Fruit fly (Drosophila melanogaster): ENCODE measurements around the gene CG4789.
A peak's percentile ranks its signal among the peaks of the same experiment; 100 is the strongest.

CG4789 gene

dm6 chrX:16791920-16792829 is 8.6 kb upstream of the CG4789 start, which contains the start of gene CG4768 (continued):
- no peak for TF ChIP-seq CG7357 (GFP tag; IDR thresholded peaks at IDR 0.05)
- TF ChIP-seq CG4730 (GFP tag; IDR thresholded peaks at IDR 0.05): no peak
- TF ChIP-seq CG4328 (GFP tag; optimal IDR thresholded peaks at IDR 0.05): no peak
- TF ChIP-seq E2f2 (GFP tag; IDR thresholded peaks at IDR 0.05): peak; percentile 27; the same call in 1 of the 2 replicates
- no peak for TF ChIP-seq Deaf1 (tag; optimal IDR thresholded peaks at IDR 0.05)
- no peak for TF ChIP-seq pros (GFP tag; optimal IDR thresholded peaks at IDR 0.05)
- no peak for TF ChIP-seq schlank (tag; optimal IDR thresholded peaks at IDR 0.05)
- no peak for TF ChIP-seq ewg (GFP tag; optimal IDR thresholded peaks at IDR 0.05)
- no peak for TF ChIP-seq GATAe (GFP tag; conservative IDR thresholded peaks at IDR 0.05)
- TF ChIP-seq CG6854 (GFP tag; optimal IDR thresholded peaks at IDR 0.05): no peak
- no peak for TF ChIP-seq CG6813 (GFP tag; optimal IDR thresholded peaks at IDR 0.05)
- TF ChIP-seq CG10654 (GFP tag; optimal IDR thresholded peaks at IDR 0.05): no peak
- TF ChIP-seq Abd-B (GFP tag; optimal IDR thresholded peaks at IDR 0.05): no peak
- no peak for TF ChIP-seq Oaz (GFP tag; IDR thresholded peaks at IDR 0.05)
- no peak for TF ChIP-seq Vsx1 (GFP tag; optimal IDR thresholded peaks at IDR 0.05)
- TF ChIP-seq CG4360 (GFP tag; IDR thresholded peaks at IDR 0.05): no peak
- TF ChIP-seq MESR4 (GFP tag; optimal IDR thresholded peaks at IDR 0.05): peak; percentile 85
- no peak for TF ChIP-seq Optix (GFP tag; IDR thresholded peaks at IDR 0.05)
- no peak for TF ChIP-seq CG17361 (GFP tag; IDR thresholded peaks at IDR 0.05)
- no peak for TF ChIP-seq fd3F (GFP tag; optimal IDR thresholded peaks at IDR 0.05)
- TF ChIP-seq lbe (GFP tag; optimal IDR thresholded peaks at IDR 0.05): no peak
- no peak for TF ChIP-seq CG12299 (tag; optimal IDR thresholded peaks at IDR 0.05)
- TF ChIP-seq CG8089 (GFP tag; optimal IDR thresholded peaks at IDR 0.05): no peak
- no peak for TF ChIP-seq slou (GFP tag; optimal IDR thresholded peaks at IDR 0.05)
- no peak for TF ChIP-seq Antp (GFP tag; optimal IDR thresholded peaks at IDR 0.05)
- TF ChIP-seq NC2β (GFP tag; optimal IDR thresholded peaks at IDR 0.05): no peak
- no peak for TF ChIP-seq CG32532 (GFP tag; IDR thresholded peaks at IDR 0.05)
- TF ChIP-seq ssp (GFP tag; IDR thresholded peaks at IDR 0.05): no peak
- TF ChIP-seq dimm (GFP tag; IDR thresholded peaks at IDR 0.05): no peak
- TF ChIP-seq Chrac-16 (GFP tag; optimal IDR thresholded peaks at IDR 0.05): no peak
- TF ChIP-seq trh (GFP tag; optimal IDR thresholded peaks at IDR 0.05): no peak
- TF ChIP-seq exex (tag; optimal IDR thresholded peaks at IDR 0.05): no peak
- peak; percentile 2 for TF ChIP-seq CG12659 (GFP tag; optimal IDR thresholded peaks at IDR 0.05)
- TF ChIP-seq CG31388 (GFP tag; optimal IDR thresholded peaks at IDR 0.05): no peak
- no peak for TF ChIP-seq CG6254 (GFP tag; optimal IDR thresholded peaks at IDR 0.05)
- no peak for TF ChIP-seq CG8388 (GFP tag; optimal IDR thresholded peaks at IDR 0.05)
- peak; percentile 98 for TF ChIP-seq CG15514 (GFP tag; optimal IDR thresholded peaks at IDR 0.05)
- no peak for TF ChIP-seq Six4 (GFP tag; optimal IDR thresholded peaks at IDR 0.05)
- no peak for TF ChIP-seq unpg (GFP tag; optimal IDR thresholded peaks at IDR 0.05)
- TF ChIP-seq C15 (GFP tag; IDR thresholded peaks at IDR 0.05): no peak
- no peak for TF ChIP-seq CG9932 (GFP tag; IDR thresholded peaks at IDR 0.05)
- no peak for TF ChIP-seq Hmx (GFP tag; optimal IDR thresholded peaks at IDR 0.05)
- no peak for TF ChIP-seq CG12071 (GFP tag; optimal IDR thresholded peaks at IDR 0.05)
- no peak for TF ChIP-seq inv (GFP tag; IDR thresholded peaks at IDR 0.05; ENCODE audit: partially characterized antibody)
- TF ChIP-seq CG4424 (GFP tag; optimal IDR thresholded peaks at IDR 0.05): no peak
- no peak for TF ChIP-seq knrl (GFP tag; IDR thresholded peaks at IDR 0.05; ENCODE audit: partially characterized antibody)
- TF ChIP-seq CG14050 (GFP tag; IDR thresholded peaks at IDR 0.05): no peak
- TF ChIP-seq zen2 (GFP tag; IDR thresholded peaks at IDR 0.05; ENCODE audit: partially characterized antibody): no peak
- peak; percentile 71 for TF ChIP-seq CG8478 (optimal IDR thresholded peaks at IDR 0.05)
- TF ChIP-seq Hmr (GFP tag; optimal IDR thresholded peaks at IDR 0.05): no peak

Data from whole organism, embryonic.